Fruit fly (Drosophila melanogaster): ENCODE results near the gene Prosbeta4.

The Prosbeta4 gene

DNA sequence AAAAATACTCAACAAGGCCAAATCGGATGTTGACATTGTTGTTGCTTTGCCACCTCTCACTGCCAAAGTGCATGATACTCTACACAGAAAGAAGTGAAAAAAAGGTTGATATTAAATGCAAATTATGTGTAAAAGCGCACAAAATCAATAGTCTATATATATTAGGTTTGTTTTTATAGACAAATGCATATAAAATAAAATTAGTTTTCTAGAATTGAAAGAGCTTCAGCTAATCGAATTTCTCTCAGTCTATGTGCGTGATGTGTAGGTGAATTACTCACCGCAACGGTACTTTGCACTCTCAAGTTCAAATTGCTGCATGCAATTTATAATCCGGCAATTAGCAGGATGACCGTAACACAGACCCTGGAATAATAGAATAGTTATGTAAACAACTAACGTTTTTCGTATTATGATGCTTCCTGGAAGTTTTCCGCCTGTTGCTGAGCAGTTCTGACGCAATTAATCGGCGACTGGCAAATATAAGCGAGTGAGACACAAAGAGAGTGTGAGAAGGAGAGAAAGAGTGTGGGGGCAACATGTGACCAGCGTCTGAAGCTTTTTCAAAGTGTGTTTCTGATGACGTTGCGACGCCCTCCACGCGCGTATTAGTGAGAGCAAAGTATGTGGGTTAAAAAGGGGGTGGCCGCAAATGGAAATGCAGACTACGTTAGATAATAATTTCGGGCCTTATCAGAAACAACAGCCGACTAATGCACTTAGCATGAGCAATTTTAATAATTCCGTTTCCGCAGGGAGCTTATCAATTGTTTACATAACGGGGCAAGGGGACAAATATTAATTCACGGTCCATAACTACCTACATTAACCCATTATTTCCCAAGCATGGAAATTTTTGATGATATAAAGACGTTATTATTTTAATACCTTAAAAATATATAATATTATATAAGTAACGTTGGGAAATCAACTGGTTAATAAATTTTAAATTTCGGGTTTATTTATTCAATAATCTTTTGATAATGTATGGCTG lies 10.9 kb downstream of the Prosbeta4 start (continued):
- TF ChIP-seq CG13424 (tag; optimal IDR thresholded peaks at IDR 0.05) (peak; percentile 88), Tbp (GFP tag; optimal IDR thresholded peaks at IDR 0.05) (no peak), ato (GFP tag; IDR thresholded peaks at IDR 0.05; ENCODE audit: partially characterized antibody) (no peak), aop (GFP tag; IDR thresholded peaks at IDR 0.05) (peak; percentile 83), repo (GFP tag; optimal IDR thresholded peaks at IDR 0.05) (peak; percentile 49), CG3838 (GFP tag; optimal IDR thresholded peaks at IDR 0.05) (peak; percentile 73), Hsf (GFP tag; optimal IDR thresholded peaks at IDR 0.05) (peak; percentile 85), seq (GFP tag; IDR thresholded peaks at IDR 0.05) (peak; percentile 92), CG12236 (GFP tag; optimal IDR thresholded peaks at IDR 0.05) (peak; percentile 27), Gsc (GFP tag; IDR thresholded peaks at IDR 0.05) (no peak; the same call in none of the 2 replicates), pfk (GFP tag; optimal IDR thresholded peaks at IDR 0.05) (no peak), H2.0 (GFP tag; IDR thresholded peaks at IDR 0.05) (peak; percentile 93), CG12391 (tag; optimal IDR thresholded peaks at IDR 0.05) (peak; percentile 90), knrl (GFP tag; IDR thresholded peaks at IDR 0.05; ENCODE audit: partially characterized antibody) (no peak), CG7987 (GFP tag; optimal IDR thresholded peaks at IDR 0.05) (peak; percentile 90), gcm (GFP tag; optimal IDR thresholded peaks at IDR 0.05) (peak; percentile 86), CG1832 (GFP tag; optimal IDR thresholded peaks at IDR 0.05) (peak; percentile 1), nom (GFP tag; optimal IDR thresholded peaks at IDR 0.05) (peak; percentile 87), sens-2 (GFP tag; IDR thresholded peaks at IDR 0.05) (peak; percentile 94), CG14667 (GFP tag; IDR thresholded peaks at IDR 0.05) (peak; percentile 93), sima (GFP tag; optimal IDR thresholded peaks at IDR 0.05) (peak; percentile 42), ems (GFP tag; optimal IDR thresholded peaks at IDR 0.05) (peak; percentile 78), cas (GFP tag; IDR thresholded peaks at IDR 0.05) (peak; percentile 73), CG7963 (GFP tag; IDR thresholded peaks at IDR 0.05; ENCODE audit: partially characterized antibody) (no peak), CG10209 (GFP tag; optimal IDR thresholded peaks at IDR 0.05) (peak; percentile 84), Neu2 (GFP tag; optimal IDR thresholded peaks at IDR 0.05; ENCODE audit: borderline replicate concordance) (no peak), Hr78 (GFP tag; optimal IDR thresholded peaks at IDR 0.05) (peak in 1 of 2 experiments; percentile 94), CG9437 (GFP tag; optimal IDR thresholded peaks at IDR 0.05) (peak; percentile 71), CG4707 (GFP tag; optimal IDR thresholded peaks at IDR 0.05) (peak; percentile 84), Myb (GFP tag; optimal IDR thresholded peaks at IDR 0.05) (peak; percentile 14), CG7745 (tag; optimal IDR thresholded peaks at IDR 0.05) (peak; percentile 7), bigmax (GFP tag; optimal IDR thresholded peaks at IDR 0.05) (no peak), Jarid2 (GFP tag; optimal IDR thresholded peaks at IDR 0.05) (peak; percentile 79), Med (GFP tag) (peak; percentile 95), tx (GFP tag; optimal IDR thresholded peaks at IDR 0.05) (peak; percentile 55), Sry-β (GFP tag; optimal IDR thresholded peaks at IDR 0.05) (peak; percentile 30), Ptx1 (GFP tag; IDR thresholded peaks at IDR 0.05) (peak; percentile 97), CG7372 (GFP tag; IDR thresholded peaks at IDR 0.05) (peak; percentile 85), Asciz (GFP tag; optimal IDR thresholded peaks at IDR 0.05) (peak; percentile 95), vfl (GFP tag; optimal IDR thresholded peaks at IDR 0.05) (peak; percentile 22), otp (GFP tag; IDR thresholded peaks at IDR 0.05) (peak; percentile 94), CG18599 (GFP tag; optimal IDR thresholded peaks at IDR 0.05) (peak; percentile 92), CG10462 (GFP tag; optimal IDR thresholded peaks at IDR 0.05) (peak; percentile 86), CG1647 (GFP tag; optimal IDR thresholded peaks at IDR 0.05) (peak; percentile 87), CG7357 (GFP tag; IDR thresholded peaks at IDR 0.05) (peak; percentile 81; the same call in 2 of the 3 replicates), CG4730 (GFP tag; IDR thresholded peaks at IDR 0.05) (peak; percentile 94), klu (GFP tag; IDR thresholded peaks at IDR 0.05) (peak; percentile 88)

All from whole organism, embryonic.